Worm (Caenorhabditis elegans): Measurements from ENCODE around the gene drd-50.

DNA sequence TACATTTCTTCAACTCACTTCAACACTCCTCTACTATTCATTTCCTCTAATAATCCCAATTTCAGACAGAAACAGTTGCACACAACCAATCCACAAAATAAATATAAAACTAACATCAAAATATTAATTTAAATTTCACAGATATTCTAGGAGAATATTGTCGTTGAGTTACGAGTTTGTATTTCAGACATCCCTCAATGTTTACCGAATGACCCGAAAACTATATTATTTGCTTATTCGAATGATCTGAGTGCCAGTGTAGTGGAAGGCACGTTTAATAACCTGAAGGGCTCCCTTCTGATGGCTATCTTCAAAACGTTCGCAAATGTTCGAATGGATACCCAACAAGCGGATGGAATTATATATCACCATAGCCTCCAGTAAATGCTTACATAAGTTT lies 27.3 kb downstream of the drd-50 start, which contains the start of gene R07C12.3:
- TF ChIP-seq ceh-82 (tag; optimal IDR thresholded peaks at IDR 0.05) (no peak), daf-12 (tag; optimal IDR thresholded peaks at IDR 0.05) (no peak)

All from whole organism, L4 larva.